ENCODE assay signal across 4 worm cellular contexts in genomic region chrV:11113041-11113574, ce11.
TF ChIP-seq lines count a peak whose summit lies in the region.

erfa-3 (minus strand) TSS chrV:11113091.

TF ChIP-seq in whole organism, L2 larva, 48 proteins besides CTCF, POLR2A, EP300 and RAD21 (continued from another document):
- TF ChIP-seq C34F6.9 (tag; optimal IDR thresholded peaks at IDR 0.05; lab: Kevin White, UChicago) (peak; percentile 65), fos-1 (tag; optimal IDR thresholded peaks at IDR 0.05; lab: Kevin White, UChicago) (peak; percentile 7), unc-62 (GFP tag; optimal IDR thresholded peaks at IDR 0.05; lab: Kevin White, UChicago) (no peak), ceh-16 (tag; optimal IDR thresholded peaks at IDR 0.05; lab: Kevin White, UChicago) (no peak), nhr-237 (tag; optimal IDR thresholded peaks at IDR 0.05; lab: Kevin White, UChicago) (no peak), ztf-11 (tag; optimal IDR thresholded peaks at IDR 0.05; lab: Kevin White, UChicago) (no peak), nhr-21 (tag; optimal IDR thresholded peaks at IDR 0.05; lab: Kevin White, UChicago) (peak; percentile 6), mdl-1 (tag; optimal IDR thresholded peaks at IDR 0.05; lab: Kevin White, UChicago) (no peak), sma-3 (GFP tag; optimal IDR thresholded peaks at IDR 0.05; lab: Kevin White, UChicago) (peak; percentile 69), unc-55 (GFP tag; optimal IDR thresholded peaks at IDR 0.05; lab: Kevin White, UChicago) (peak; percentile 73), peb-1 (tag; optimal IDR thresholded peaks at IDR 0.05; lab: Kevin White, UChicago) (no peak), dmd-4 (tag; optimal IDR thresholded peaks at IDR 0.05; lab: Kevin White, UChicago) (no peak), skn-1 (tag; optimal IDR thresholded peaks at IDR 0.05; lab: Kevin White, UChicago) (no peak), zag-1 (tag; optimal IDR thresholded peaks at IDR 0.05; lab: Kevin White, UChicago) (no peak), nhr-10 (tag; optimal IDR thresholded peaks at IDR 0.05; lab: Kevin White, UChicago) (no peak), nhr-25 (tag; optimal IDR thresholded peaks at IDR 0.05; lab: Kevin White, UChicago) (peak; percentile 66), gmeb-1 (tag; optimal IDR thresholded peaks at IDR 0.05; lab: Kevin White, UChicago) (peak; percentile 71), nhr-6 (tag; optimal IDR thresholded peaks at IDR 0.05; lab: Kevin White, UChicago) (no peak), snpc-4 (tag; optimal IDR thresholded peaks at IDR 0.05; lab: Kevin White, UChicago) (no peak), crh-2 (tag; optimal IDR thresholded peaks at IDR 0.05; lab: Kevin White, UChicago) (peak; percentile 46), elt-1 (tag; optimal IDR thresholded peaks at IDR 0.05; lab: Kevin White, UChicago) (no peak), lin-39 (tag; optimal IDR thresholded peaks at IDR 0.05; lab: Kevin White, UChicago) (no peak), unc-39 (tag; optimal IDR thresholded peaks at IDR 0.05; lab: Kevin White, UChicago) (no peak), egl-27 (tag; optimal IDR thresholded peaks at IDR 0.05; lab: Kevin White, UChicago) (peak; percentile 33), sem-4 (tag; optimal IDR thresholded peaks at IDR 0.05; lab: Kevin White, UChicago) (peak; percentile 30)

TF ChIP-seq in whole organism, L4 larva, 104 proteins besides CTCF, POLR2A, EP300 and RAD21 (continued from another document):
- TF ChIP-seq duxl-1 (tag; optimal IDR thresholded peaks at IDR 0.05; lab: Kevin White, UChicago; ENCODE audit: poor library complexity) (peak; percentile 79), nhr-77 (tag; optimal IDR thresholded peaks at IDR 0.05; lab: Kevin White, UChicago) (no peak), ztf-11 (tag; optimal IDR thresholded peaks at IDR 0.05; lab: Kevin White, UChicago) (no peak), pha-4 (GFP tag; IDR thresholded peaks at IDR 0.05; lab: Robert Waterston, UW) (peak; percentile 36; the same call in 1 of the 2 replicates), pha-4 (tag; optimal IDR thresholded peaks at IDR 0.05; lab: Kevin White, UChicago) (no peak), dpl-1 (GFP tag; optimal IDR thresholded peaks at IDR 0.05; lab: Kevin White, UChicago) (peak; percentile 71), spr-1 (tag; optimal IDR thresholded peaks at IDR 0.05; lab: Kevin White, UChicago) (peak; percentile 43), daf-16 (GFP tag; optimal IDR thresholded peaks at IDR 0.05; lab: Kevin White, UChicago) (peak in 1 of 2 experiments; percentile 24), daf-16 (tag; optimal IDR thresholded peaks at IDR 0.05; lab: Kevin White, UChicago) (peak; percentile 64), attf-4 (tag; optimal IDR thresholded peaks at IDR 0.05; lab: Kevin White, UChicago) (no peak), mes-2 (tag; optimal IDR thresholded peaks at IDR 0.05; lab: Kevin White, UChicago; ENCODE audit: poor library complexity, severe bottlenecking) (peak; percentile 95), arid-1 (GFP tag; conservative IDR thresholded peaks at IDR 0.05; lab: Robert Waterston, UW) (0 out of 2 replicates have a peak, but pooled peaks have one; percentile 13), dmd-9 (GFP tag; IDR thresholded peaks at IDR 0.05; lab: Robert Waterston, UW) (no peak), zip-2 (tag; optimal IDR thresholded peaks at IDR 0.05; lab: Kevin White, UChicago) (peak; percentile 26), Y105C5A.15 (GFP tag; IDR thresholded peaks at IDR 0.05; lab: Robert Waterston, UW) (0 out of 2 replicates have a peak, but pooled peaks have one; percentile 51), T26A8.4 (GFP tag; IDR thresholded peaks at IDR 0.05; lab: Robert Waterston, UW) (peak; percentile 61; the same call in 1 of the 2 replicates), hmg-1.1 (GFP tag; IDR thresholded peaks at IDR 0.05; lab: Robert Waterston, UW) (peak; percentile 70), ZK546.5 (tag; optimal IDR thresholded peaks at IDR 0.05; lab: Kevin White, UChicago) (no peak), php-3 (GFP tag; IDR thresholded peaks at IDR 0.05; lab: Robert Waterston, UW) (peak; percentile 43; the same call in 1 of the 2 replicates), rbr-2 (tag; optimal IDR thresholded peaks at IDR 0.05; lab: Kevin White, UChicago) (peak; percentile 47), lin-38 (GFP tag; IDR thresholded peaks at IDR 0.05; lab: Robert Waterston, UW) (peak; percentile 69), ceh-20 (GFP tag; IDR thresholded peaks at IDR 0.05; lab: Robert Waterston, UW) (0 out of 2 replicates have a peak, but pooled peaks have one; percentile 13), ztf-7 (tag; optimal IDR thresholded peaks at IDR 0.05; lab: Kevin White, UChicago) (peak; percentile 58), tag-97 (GFP tag; IDR thresholded peaks at IDR 0.05; lab: Robert Waterston, UW) (no peak), hif-1 (tag; optimal IDR thresholded peaks at IDR 0.05; lab: Kevin White, UChicago) (peak in 1 of 2 experiments; percentile 56), hlh-30 (tag; optimal IDR thresholded peaks at IDR 0.05; lab: Kevin White, UChicago; ENCODE audit: insufficient read depth) (peak; percentile 74), fos-1 (tag; optimal IDR thresholded peaks at IDR 0.05; lab: Kevin White, UChicago) (no peak), lsy-2 (tag; optimal IDR thresholded peaks at IDR 0.05; lab: Kevin White, UChicago) (peak in 1 of 2 experiments; percentile 73), unc-130 (GFP tag; optimal IDR thresholded peaks at IDR 0.05; lab: Kevin White, UChicago) (peak; percentile 75), T20F7.1 (GFP tag; optimal IDR thresholded peaks at IDR 0.05; lab: Kevin White, UChicago) (no peak), zfp-2 (tag; optimal IDR thresholded peaks at IDR 0.05; lab: Kevin White, UChicago) (no peak), F26F4.8 (GFP tag; conservative IDR thresholded peaks at IDR 0.05; lab: Robert Waterston, UW) (no peak), egl-27 (tag; optimal IDR thresholded peaks at IDR 0.05; lab: Kevin White, UChicago) (no peak)
TF ChIP-seq in whole organism, L4 larva: peak in this region for 34.

TF ChIP-seq in whole organism, late embryonic, 69 proteins besides CTCF, POLR2A, EP300 and RAD21 (continued from another document and continues in another):
- TF ChIP-seq hlh-15 (tag; optimal IDR thresholded peaks at IDR 0.05; lab: Kevin White, UChicago) = peak; percentile 75
- TF ChIP-seq lim-6 (tag; optimal IDR thresholded peaks at IDR 0.05; lab: Kevin White, UChicago) = peak; percentile 49
- TF ChIP-seq ceh-34 (tag; optimal IDR thresholded peaks at IDR 0.05; lab: Kevin White, UChicago) = peak; percentile 84
- TF ChIP-seq ceh-45 (GFP tag; IDR thresholded peaks at IDR 0.05; lab: Robert Waterston, UW) = peak; percentile 24; the same call in 1 of the 2 replicates
- no peak for TF ChIP-seq unc-42 (tag; optimal IDR thresholded peaks at IDR 0.05; lab: Kevin White, UChicago)
- no peak for TF ChIP-seq ceh-30 (tag; optimal IDR thresholded peaks at IDR 0.05; lab: Kevin White, UChicago)
- peak; percentile 82 for TF ChIP-seq ceh-19 (GFP tag; optimal IDR thresholded peaks at IDR 0.05; lab: Kevin White, UChicago)
- TF ChIP-seq syd-9 (tag; optimal IDR thresholded peaks at IDR 0.05; lab: Kevin White, UChicago) = peak; percentile 73
- peak; percentile 76 for TF ChIP-seq fax-1 (tag; optimal IDR thresholded peaks at IDR 0.05; lab: Kevin White, UChicago)
- peak; percentile 51 for TF ChIP-seq ceh-48 (tag; optimal IDR thresholded peaks at IDR 0.05; lab: Kevin White, UChicago)
- TF ChIP-seq ama-1 (optimal IDR thresholded peaks at IDR 0.05; lab: Kevin White, UChicago) = no peak
- TF ChIP-seq ceh-14 (tag; optimal IDR thresholded peaks at IDR 0.05; lab: Kevin White, UChicago) = peak; percentile 91
- TF ChIP-seq tbx-7 (tag; optimal IDR thresholded peaks at IDR 0.05; lab: Kevin White, UChicago) = peak; percentile 44
- peak; percentile 60 for TF ChIP-seq sdc-2 (tag; optimal IDR thresholded peaks at IDR 0.05; lab: Kevin White, UChicago)
- peak; percentile 68 for TF ChIP-seq odd-2 (tag; optimal IDR thresholded peaks at IDR 0.05; lab: Kevin White, UChicago)
- no peak for TF ChIP-seq ceh-22 (tag; optimal IDR thresholded peaks at IDR 0.05; lab: Kevin White, UChicago)
- no peak for TF ChIP-seq unc-3 (GFP tag; conservative IDR thresholded peaks at IDR 0.05; lab: Robert Waterston, UW)
- peak; percentile 68 for TF ChIP-seq unc-3 (tag; optimal IDR thresholded peaks at IDR 0.05; lab: Kevin White, UChicago)
- TF ChIP-seq rnt-1 (tag; optimal IDR thresholded peaks at IDR 0.05; lab: Kevin White, UChicago) = peak; percentile 69
- peak; percentile 31 for TF ChIP-seq ets-4 (tag; optimal IDR thresholded peaks at IDR 0.05; lab: Kevin White, UChicago)
- TF ChIP-seq nhr-11 (tag; optimal IDR thresholded peaks at IDR 0.05; lab: Kevin White, UChicago) = no peak
- peak; percentile 37 for TF ChIP-seq zip-5 (tag; optimal IDR thresholded peaks at IDR 0.05; lab: Kevin White, UChicago)
- TF ChIP-seq C38D4.7 (GFP tag; optimal IDR thresholded peaks at IDR 0.05; lab: Kevin White, UChicago) = peak; percentile 71
- peak; percentile 51 for TF ChIP-seq ceh-24 (tag; optimal IDR thresholded peaks at IDR 0.05; lab: Kevin White, UChicago)
- TF ChIP-seq fkh-10 (GFP tag; optimal IDR thresholded peaks at IDR 0.05; lab: Kevin White, UChicago) = no peak
- TF ChIP-seq pros-1 (tag; optimal IDR thresholded peaks at IDR 0.05; lab: Kevin White, UChicago) = no peak
- peak; percentile 65 for TF ChIP-seq che-1 (tag; optimal IDR thresholded peaks at IDR 0.05; lab: Kevin White, UChicago)
- no peak for TF ChIP-seq ceh-9 (tag; optimal IDR thresholded peaks at IDR 0.05; lab: Kevin White, UChicago)
- peak; percentile 72 for TF ChIP-seq hlh-6 (tag; optimal IDR thresholded peaks at IDR 0.05; lab: Kevin White, UChicago)
- TF ChIP-seq unc-86 (tag; optimal IDR thresholded peaks at IDR 0.05; lab: Kevin White, UChicago) = peak; percentile 74
- TF ChIP-seq hlh-8 (tag; optimal IDR thresholded peaks at IDR 0.05; lab: Kevin White, UChicago) = peak; percentile 68
- TF ChIP-seq unc-55 (GFP tag; optimal IDR thresholded peaks at IDR 0.05; lab: Kevin White, UChicago) = no peak
- TF ChIP-seq madf-2 (tag; optimal IDR thresholded peaks at IDR 0.05; lab: Kevin White, UChicago) = peak; percentile 67
- peak; percentile 75 for TF ChIP-seq pat-9 (tag; optimal IDR thresholded peaks at IDR 0.05; lab: Kevin White, UChicago)
- peak; percentile 63 for TF ChIP-seq pax-1 (tag; optimal IDR thresholded peaks at IDR 0.05; lab: Kevin White, UChicago)
- TF ChIP-seq K09A11.1 (tag; optimal IDR thresholded peaks at IDR 0.05; lab: Kevin White, UChicago; ENCODE audit: insufficient read depth) = peak; percentile 87
- peak; percentile 69 for TF ChIP-seq gmeb-2 (tag; optimal IDR thresholded peaks at IDR 0.05; lab: Kevin White, UChicago)
- TF ChIP-seq ahr-1 (tag; optimal IDR thresholded peaks at IDR 0.05; lab: Kevin White, UChicago) = peak; percentile 57
- TF ChIP-seq Y22D7AL.16 (tag; optimal IDR thresholded peaks at IDR 0.05; lab: Kevin White, UChicago) = peak; percentile 52
- TF ChIP-seq ref-2 (tag; optimal IDR thresholded peaks at IDR 0.05; lab: Kevin White, UChicago) = peak; percentile 84
- TF ChIP-seq ceh-31 (tag; optimal IDR thresholded peaks at IDR 0.05; lab: Kevin White, UChicago) = peak; percentile 70

TF ChIP-seq in whole organism, mixed stage, embryonic, 35 proteins besides CTCF, POLR2A, EP300 and RAD21 (continued from another document):
- TF ChIP-seq elt-3 (tag; optimal IDR thresholded peaks at IDR 0.05; lab: Kevin White, UChicago) (no peak), sem-2 (GFP tag; optimal IDR thresholded peaks at IDR 0.05; lab: Kevin White, UChicago) (peak; percentile 52), nhr-76 (tag; optimal IDR thresholded peaks at IDR 0.05; lab: Kevin White, UChicago) (peak; percentile 79), nhr-237 (tag; optimal IDR thresholded peaks at IDR 0.05; lab: Kevin White, UChicago) (no peak), sptf-1 (tag; optimal IDR thresholded peaks at IDR 0.05; lab: Kevin White, UChicago) (peak; percentile 90), zip-8 (tag; optimal IDR thresholded peaks at IDR 0.05; lab: Kevin White, UChicago) (no peak)
